Fruit fly (Drosophila melanogaster) whole organism, embryonic: ENCODE data around the gene CG32713.

Experiments
- Antp ChIP-seq: fragments of 200-800 bp; sonication (Bioruptor generic); optimal IDR thresholded peaks from 3 replicates; lab custom pipeline; 2016; ENCODE audit warnings: missing biosample characterization, missing genetic modification characterization
- Blimp-1 ChIP-seq: fragments of 200-800 bp; sonication (Bioruptor generic); optimal IDR thresholded peaks from 3 replicates; lab custom pipeline; 2018; ENCODE audit warnings: missing biosample characterization, missing genetic modification characterization, mild to moderate bottlenecking, moderate library complexity, missing genetic modification reagents
- Bteb2 ChIP-seq: fragments of 200-800 bp; sonication (Bioruptor generic); optimal IDR thresholded peaks from 2 replicates; lab custom pipeline; 2016; ENCODE audit warnings: missing biosample characterization, missing genetic modification characterization
- CG10274 ChIP-seq: fragments of 200-800 bp; sonication (Bioruptor generic); optimal IDR thresholded peaks from 3 replicates; lab custom pipeline; 2017; ENCODE audit warnings: missing biosample characterization, mild to moderate bottlenecking, missing genetic modification characterization
- CG10462 ChIP-seq: fragments of 200-800 bp; sonication (Bioruptor generic); optimal IDR thresholded peaks from 2 replicates; lab custom pipeline; 2016; ENCODE audit warnings: missing biosample characterization, missing genetic modification characterization
- CG10543 ChIP-seq: fragments of 200-800 bp; sonication (Bioruptor generic); optimal IDR thresholded peaks from 3 replicates; lab custom pipeline; 2017; ENCODE audit warnings: missing biosample characterization, mild to moderate bottlenecking, missing genetic modification characterization, moderate library complexity
- CG13624 ChIP-seq: fragments of 200-800 bp; sonication (Bioruptor generic); optimal IDR thresholded peaks from 2 replicates; lab custom pipeline; 2016; ENCODE audit warnings: missing biosample characterization, missing genetic modification characterization
- CG14710 ChIP-seq: fragments of 200-800 bp; sonication (Bioruptor generic); optimal IDR thresholded peaks from 3 replicates; lab custom pipeline; 2019; ENCODE audit warnings: missing biosample characterization, mild to moderate bottlenecking, missing genetic modification characterization, moderate library complexity
- CG17359 ChIP-seq: fragments of 200-800 bp; sonication (Bioruptor generic); optimal IDR thresholded peaks from 3 replicates; lab custom pipeline; 2018; ENCODE audit warnings: missing biosample characterization, mild to moderate bottlenecking, missing genetic modification characterization, moderate library complexity
- CG17612 ChIP-seq: fragments of 200-800 bp; sonication (Bioruptor generic); IDR thresholded peaks from 2 replicates; pipeline ENCODE4 v1.3.6; 2022; ENCODE audit warnings: missing biosample characterization, missing genetic modification characterization
- CG18619 ChIP-seq: fragments of 200-800 bp; sonication (Bioruptor generic); optimal IDR thresholded peaks from 3 replicates; lab custom pipeline; 2017; ENCODE audit warnings: missing biosample characterization, mild to moderate bottlenecking, missing genetic modification characterization
- CG2875 ChIP-seq: fragments of 200-800 bp; sonication (Bioruptor generic); optimal IDR thresholded peaks from 2 replicates; lab custom pipeline; 2017; ENCODE audit warnings: missing biosample characterization, mild to moderate bottlenecking, missing genetic modification characterization, missing genetic modification reagents
- CG3281 ChIP-seq: fragments of 200-800 bp; sonication (Bioruptor generic); optimal IDR thresholded peaks from 3 replicates; lab custom pipeline; 2017; ENCODE audit warnings: missing biosample characterization, mild to moderate bottlenecking, missing genetic modification characterization
- CG7357 ChIP-seq: fragments of 200-800 bp; sonication (Bioruptor generic); IDR thresholded peaks from 3 replicates; pipeline ENCODE4 v1.3.6; 2022; ENCODE audit warnings: missing biosample characterization, missing genetic modification characterization
- CG8359 ChIP-seq: fragments of 200-800 bp; sonication (Bioruptor generic); optimal IDR thresholded peaks from 2 replicates; lab custom pipeline; 2017; ENCODE audit warnings: missing biosample characterization, mild to moderate bottlenecking, missing genetic modification characterization, borderline replicate concordance
- CG8765 ChIP-seq: fragments of 200-800 bp; sonication (Bioruptor generic); IDR thresholded peaks from 2 replicates; pipeline ENCODE4 v1.3.6; 2022; ENCODE audit warnings: missing biosample characterization, missing genetic modification characterization
- CG9876 ChIP-seq: fragments of 200-800 bp; sonication (Bioruptor generic); optimal IDR thresholded peaks from 2 replicates; lab custom pipeline; 2016; ENCODE audit warnings: missing biosample characterization, missing genetic modification characterization
- CHES-1-like ChIP-seq: fragments of 200-800 bp; sonication (Bioruptor generic); optimal IDR thresholded peaks from 2 replicates; lab custom pipeline; 2016; ENCODE audit warnings: missing biosample characterization, missing genetic modification characterization
- Deaf1 ChIP-seq: fragments of 200-800 bp; optimal IDR thresholded peaks from 3 replicates; lab custom pipeline; 2019; ENCODE audit warnings: missing biosample characterization, mild to moderate bottlenecking, missing genetic modification characterization, moderate library complexity
- Dek ChIP-seq: fragments of 200-800 bp; sonication (Bioruptor generic); optimal IDR thresholded peaks from 3 replicates; lab custom pipeline; 2019; ENCODE audit warnings: missing biosample characterization, mild to moderate bottlenecking, missing genetic modification characterization, moderate library complexity
- Dref ChIP-seq: fragments of 200-800 bp; sonication (Bioruptor generic); IDR thresholded peaks from 2 replicates; pipeline ENCODE4 v1.3.6; 2022; ENCODE audit warnings: missing biosample characterization, missing genetic modification characterization
- H15 ChIP-seq: fragments of 200-800 bp; sonication (Bioruptor generic); IDR thresholded peaks from 3 replicates; pipeline ENCODE4 v1.3.6; 2022; ENCODE audit warnings: missing biosample characterization, missing genetic modification characterization
- HLH3B ChIP-seq: fragments of 200-800 bp; sonication (Bioruptor generic); IDR thresholded peaks from 2 replicates; pipeline ENCODE4 v1.3.6; 2022; ENCODE audit warnings: missing biosample characterization, missing genetic modification characterization
- Hmr ChIP-seq: fragments of 200-800 bp; sonication (Bioruptor generic); optimal IDR thresholded peaks from 3 replicates; lab custom pipeline; 2017; ENCODE audit warnings: mild to moderate bottlenecking, missing biosample characterization, missing genetic modification reagents, missing genetic modification characterization
- Hr3 ChIP-seq: fragments of 200-800 bp; sonication (Bioruptor generic); optimal IDR thresholded peaks from 3 replicates; lab custom pipeline; 2016; ENCODE audit warnings: missing biosample characterization, missing genetic modification characterization
- Lhr ChIP-seq: fragments of 200-800 bp; sonication (Bioruptor generic); optimal IDR thresholded peaks from 3 replicates; lab custom pipeline; 2017; ENCODE audit warnings: mild to moderate bottlenecking, missing biosample characterization, missing genetic modification reagents, missing genetic modification characterization
- Mrtf ChIP-seq: fragments of 200-800 bp; sonication (Bioruptor generic); IDR thresholded peaks from 3 replicates; pipeline ENCODE4 v1.3.6; 2022; ENCODE audit warnings: missing biosample characterization, missing genetic modification characterization
- Myb ChIP-seq: fragments of 200-800 bp; sonication (Bioruptor generic); optimal IDR thresholded peaks from 2 replicates; lab custom pipeline; 2016; ENCODE audit warnings: missing biosample characterization, missing genetic modification characterization
- NC2β ChIP-seq: fragments of 200-800 bp; sonication (Bioruptor generic); optimal IDR thresholded peaks from 2 replicates; lab custom pipeline; 2016; ENCODE audit warnings: missing biosample characterization, missing genetic modification characterization
- Oli ChIP-seq: fragments of 200-800 bp; sonication (Bioruptor generic); optimal IDR thresholded peaks from 2 replicates; lab custom pipeline; 2018; ENCODE audit warnings: missing biosample characterization, mild to moderate bottlenecking, missing genetic modification characterization, moderate library complexity
- Sox102F ChIP-seq: fragments of 200-800 bp; sonication (Bioruptor generic); optimal IDR thresholded peaks from 2 replicates; lab custom pipeline; 2018; ENCODE audit warnings: missing biosample characterization, mild to moderate bottlenecking, missing genetic modification characterization, moderate library complexity
- Spps ChIP-seq: fragments of 200-800 bp; sonication (Bioruptor generic); optimal IDR thresholded peaks from 2 replicates; lab custom pipeline; 2018; ENCODE audit warnings: missing biosample characterization, mild to moderate bottlenecking, missing genetic modification characterization
- Sry-β ChIP-seq: fragments of 200-800 bp; sonication (Bioruptor generic); optimal IDR thresholded peaks from 2 replicates; lab custom pipeline; 2018; ENCODE audit warnings: missing biosample characterization, mild to moderate bottlenecking, missing genetic modification characterization, moderate library complexity
- ac ChIP-seq: fragments of 200-800 bp; sonication (Bioruptor generic); optimal IDR thresholded peaks from 3 replicates; lab custom pipeline; 2017; ENCODE audit warnings: missing biosample characterization, mild to moderate bottlenecking, missing genetic modification characterization
- caup ChIP-seq: fragments of 200-800 bp; sonication (Bioruptor generic); optimal IDR thresholded peaks from 3 replicates; lab custom pipeline; 2017; ENCODE audit warnings: missing biosample characterization, mild to moderate bottlenecking, missing genetic modification characterization, moderate library complexity; ENCODE audit not compliant: severe bottlenecking
- dysf ChIP-seq: fragments of 200-800 bp; sonication (Bioruptor generic); IDR thresholded peaks from 3 replicates; pipeline ENCODE4 v1.3.6; 2022; ENCODE audit warnings: missing biosample characterization, missing genetic modification characterization
- gro ChIP-seq: fragments of 200-800 bp; sonication (Bioruptor generic); optimal IDR thresholded peaks from 2 replicates; lab custom pipeline; 2016; ENCODE audit warnings: missing biosample characterization, missing genetic modification characterization
- luna ChIP-seq: fragments of 200-800 bp; sonication (Bioruptor generic); optimal IDR thresholded peaks from 2 replicates; lab custom pipeline; 2016; ENCODE audit warnings: missing biosample characterization, missing genetic modification characterization
- mld ChIP-seq: fragments of 200-800 bp; sonication (Bioruptor generic); IDR thresholded peaks from 3 replicates; pipeline ENCODE4 v1.3.6; 2022; ENCODE audit warnings: missing biosample characterization, missing genetic modification characterization; ENCODE audit not compliant: partially characterized antibody
- otp ChIP-seq: fragments of 200-800 bp; sonication (Bioruptor generic); IDR thresholded peaks from 3 replicates; pipeline ENCODE4, ENCODE4 v1.3.6; 2022; ENCODE audit warnings: missing biosample characterization, missing genetic modification characterization
- psq ChIP-seq: fragments of 200-800 bp; sonication (Bioruptor generic); optimal IDR thresholded peaks from 2 replicates; lab custom pipeline; 2017; ENCODE audit warnings: missing biosample characterization, missing genetic modification characterization
- ranshi ChIP-seq: fragments of 200-800 bp; sonication (Bioruptor generic); IDR thresholded peaks from 2 replicates; pipeline ENCODE4 v1.3.6; 2022; ENCODE audit warnings: missing biosample characterization, missing genetic modification characterization
- shn ChIP-seq: fragments of 200-800 bp; sonication (Bioruptor generic); optimal IDR thresholded peaks from 3 replicates; lab custom pipeline; 2016; ENCODE audit warnings: missing biosample characterization, missing genetic modification characterization
- sqz ChIP-seq: fragments of 200-800 bp; sonication (Bioruptor generic); optimal IDR thresholded peaks from 3 replicates; lab custom pipeline; 2018; ENCODE audit warnings: missing biosample characterization, mild to moderate bottlenecking, missing genetic modification characterization
- ssp ChIP-seq: fragments of 200-800 bp; sonication (Bioruptor generic); IDR thresholded peaks from 2 replicates; pipeline ENCODE4 v1.3.6; 2022; ENCODE audit warnings: missing biosample characterization, missing genetic modification characterization
- twi ChIP-seq: fragments of 200-800 bp; optimal IDR thresholded peaks from 2 replicates; lab custom pipeline; 2019; ENCODE audit warnings: missing biosample characterization, mild to moderate bottlenecking, missing genetic modification characterization, moderate library complexity
- wek ChIP-seq: fragments of 200-800 bp; sonication (Bioruptor generic); optimal IDR thresholded peaks from 3 replicates; lab custom pipeline; 2018; ENCODE audit warnings: missing biosample characterization, mild to moderate bottlenecking, missing genetic modification characterization, moderate library complexity
- zen2 ChIP-seq: fragments of 200-800 bp; sonication (Bioruptor generic); IDR thresholded peaks from 3 replicates; pipeline ENCODE4 v1.3.6; 2022; ENCODE audit warnings: missing biosample characterization, missing genetic modification characterization; ENCODE audit not compliant: partially characterized antibody
- zf30C ChIP-seq: fragments of 200-800 bp; sonication (Bioruptor generic); optimal IDR thresholded peaks from 3 replicates; lab custom pipeline; 2018; ENCODE audit warnings: missing biosample characterization, mild to moderate bottlenecking, missing genetic modification characterization

CG32713 gene

DNA sequence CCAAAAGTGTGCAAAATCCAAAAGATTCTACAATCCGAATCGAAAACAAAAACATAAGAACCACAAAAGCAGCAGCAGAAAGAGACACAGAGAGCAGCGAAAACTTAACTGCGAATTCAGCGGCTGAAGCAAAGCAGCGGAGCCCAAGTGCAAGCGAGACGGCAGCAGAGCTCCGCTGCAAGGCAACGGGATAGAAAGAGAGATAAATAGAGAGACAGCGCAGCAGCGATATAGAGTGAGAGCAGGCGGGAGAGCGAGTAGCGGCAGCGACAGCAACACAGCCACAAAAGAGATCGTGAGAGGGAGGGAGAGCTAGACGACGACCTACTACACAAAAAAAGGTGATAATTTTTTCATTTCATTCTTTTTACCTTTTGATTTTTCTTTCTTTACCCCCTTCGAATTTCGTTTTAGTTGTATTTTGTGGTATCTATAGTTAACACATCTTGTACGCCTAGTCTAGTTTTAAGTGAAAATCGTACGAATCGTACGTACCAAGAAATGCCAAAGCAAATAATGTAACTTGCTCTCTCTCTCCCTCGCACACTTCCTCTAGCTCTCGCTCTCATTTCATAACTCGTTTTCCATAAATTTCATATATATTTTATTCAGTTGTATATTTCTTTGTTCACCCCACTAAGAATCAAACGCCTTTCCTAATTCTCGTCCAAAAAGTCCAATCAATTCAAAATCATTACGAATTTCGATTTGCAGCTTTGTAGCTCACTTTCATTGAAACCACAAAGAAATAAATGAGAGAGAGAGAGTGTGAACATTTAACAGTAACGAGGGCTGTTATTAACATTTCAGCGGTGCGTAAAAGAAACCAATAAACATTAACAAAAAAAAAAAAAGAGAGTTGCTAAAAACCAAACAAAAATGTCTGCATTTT lies 46.8 kb downstream of the CG32713 start (continued):
- TF ChIP-seq HLH3B (GFP tag; lab: Robert Waterston, UW) = no peak
- no peak for TF ChIP-seq ac (GFP tag; lab: Kevin White, UChicago)
- TF ChIP-seq CG7357 (GFP tag; lab: Robert Waterston, UW) = no peak
- TF ChIP-seq psq (GFP tag; lab: Kevin White, UChicago) = no peak
- no peak for TF ChIP-seq CG17359 (tag; lab: Kevin White, UChicago)
- TF ChIP-seq twi = no peak
- TF ChIP-seq CG10543 (GFP tag; lab: Kevin White, UChicago) = no peak
- TF ChIP-seq Dek (tag; lab: Kevin White, UChicago) = no peak
- TF ChIP-seq Blimp-1 (GFP tag; lab: Kevin White, UChicago) = peak; percentile 14
- TF ChIP-seq CHES-1-like (GFP tag; lab: Kevin White, UChicago) = no peak
- TF ChIP-seq CG18619 (GFP tag; lab: Kevin White, UChicago) = no peak
- TF ChIP-seq CG10274 (GFP tag; lab: Kevin White, UChicago) = no peak
- no peak for TF ChIP-seq H15
- TF ChIP-seq CG8359 (GFP tag; lab: Kevin White, UChicago) = no peak
- TF ChIP-seq NC2β = no peak
- TF ChIP-seq Mrtf (GFP tag; lab: Robert Waterston, UW) = no peak
- no peak for TF ChIP-seq Oli (tag; lab: Kevin White, UChicago)
- no peak for TF ChIP-seq Sry-β
- no peak for TF ChIP-seq zf30C (GFP tag; lab: Kevin White, UChicago)
- TF ChIP-seq otp (GFP tag; lab: Robert Waterston, UW) = no peak
- TF ChIP-seq CG13624 = no peak
- TF ChIP-seq shn (GFP tag; lab: Kevin White, UChicago) = no peak
- TF ChIP-seq Lhr (GFP tag; lab: Kevin White, UChicago) = no peak
- TF ChIP-seq CG3281 = no peak
- no peak for TF ChIP-seq Bteb2 (GFP tag; lab: Kevin White, UChicago)
- TF ChIP-seq ranshi (GFP tag; lab: Robert Waterston, UW) = no peak; the same call in 1 of the 2 replicates
- no peak for TF ChIP-seq mld (GFP tag; lab: Robert Waterston, UW)
- TF ChIP-seq sqz (GFP tag; lab: Kevin White, UChicago) = peak; percentile 4
- peak; percentile 19 for TF ChIP-seq Hmr (GFP tag; lab: Kevin White, UChicago)
- TF ChIP-seq wek (GFP tag; lab: Kevin White, UChicago) = no peak
- no peak for TF ChIP-seq Dref (GFP tag; lab: Robert Waterston, UW)
- no peak for TF ChIP-seq Deaf1 (tag; lab: Kevin White, UChicago)
- no peak for TF ChIP-seq CG10462
- TF ChIP-seq luna (GFP tag; lab: Kevin White, UChicago) = no peak
- no peak for TF ChIP-seq Spps (tag; lab: Kevin White, UChicago)
- no peak for TF ChIP-seq CG2875 (GFP tag; lab: Kevin White, UChicago)
- TF ChIP-seq CG8765 (GFP tag; lab: Robert Waterston, UW) = peak; percentile 100
- no peak for TF ChIP-seq gro
- TF ChIP-seq Hr3 = no peak
- TF ChIP-seq dysf (GFP tag; lab: Robert Waterston, UW) = peak; percentile 39; the same call in 1 of the 3 replicates
- no peak for TF ChIP-seq CG17612 (GFP tag; lab: Robert Waterston, UW)
- TF ChIP-seq CG14710 (tag; lab: Kevin White, UChicago) = no peak
- no peak for TF ChIP-seq Antp (GFP tag; lab: Kevin White, UChicago)
- TF ChIP-seq CG9876 = no peak
- no peak for TF ChIP-seq Sox102F
- TF ChIP-seq caup (GFP tag; lab: Kevin White, UChicago) = no peak
- TF ChIP-seq zen2 (GFP tag; lab: Robert Waterston, UW) = no peak
- TF ChIP-seq ssp (GFP tag; lab: Robert Waterston, UW) = no peak
- no peak for TF ChIP-seq Myb (GFP tag; lab: Kevin White, UChicago)
